Fruit fly (Drosophila melanogaster) whole organism, wandering third instar larva: ENCODE data around the gene NijA.

Experiments
- Abd-B ChIP-seq: fragments of >200 bp; optimal IDR thresholded peaks from 2 replicates; lab custom pipeline; 2017; ENCODE audit warnings: missing biosample characterization, missing genetic modification characterization
- CG32264 ChIP-seq: fragments of 200-800 bp; sonication (Bioruptor generic); optimal IDR thresholded peaks from 2 replicates; lab custom pipeline; 2016; ENCODE audit warnings: missing biosample characterization, missing genetic modification characterization
- CG9705 ChIP-seq: fragments of 200-800 bp; sonication (Bioruptor generic); optimal IDR thresholded peaks from 2 replicates; lab custom pipeline; 2018; ENCODE audit warnings: missing biosample characterization, mild to moderate bottlenecking, missing genetic modification characterization
- CrebA ChIP-seq: fragments of 200-800 bp; sonication (Bioruptor generic); optimal IDR thresholded peaks from 2 replicates; lab custom pipeline; 2016; ENCODE audit warnings: missing biosample characterization, mild to moderate bottlenecking, missing genetic modification characterization, borderline replicate concordance
- Dfd ChIP-seq: fragments of >200 bp; optimal IDR thresholded peaks from 2 replicates; lab custom pipeline; 2017; ENCODE audit warnings: missing biosample characterization, missing genetic modification characterization
- Dif ChIP-seq: fragments of 200-275, 200-300 bp; sonication (Bioruptor generic); optimal IDR thresholded peaks from 2 replicates; lab custom pipeline; 2018; ENCODE audit warnings: missing biosample characterization, missing genetic modification characterization; ENCODE audit not compliant: partially characterized antibody
- GATAd ChIP-seq: sonication (Bioruptor generic); optimal IDR thresholded peaks from 2 replicates; lab custom pipeline; 2016; ENCODE audit warnings: missing biosample characterization, missing genetic modification characterization
- HLH106 ChIP-seq: fragments of 200-800 bp; optimal IDR thresholded peaks from 3 replicates; lab custom pipeline; 2019; ENCODE audit warnings: missing biosample characterization, mild to moderate bottlenecking, missing genetic modification characterization, moderate library complexity
- Hnf4 ChIP-seq: fragments of 200-800 bp; sonication (Bioruptor generic); optimal IDR thresholded peaks from 2 replicates; lab custom pipeline; 2016; ENCODE audit warnings: missing biosample characterization, mild to moderate bottlenecking, missing genetic modification characterization
- Hr78 ChIP-seq: fragments of >200 bp; optimal IDR thresholded peaks from 2 replicates; lab custom pipeline; 2017; ENCODE audit warnings: missing biosample characterization, missing genetic modification characterization
- Hr83 ChIP-seq: fragments of 200-300 bp; sonication (Bioruptor generic); optimal IDR thresholded peaks from 2 replicates; lab custom pipeline; 2016; ENCODE audit warnings: missing biosample characterization, mild to moderate bottlenecking, missing genetic modification characterization, moderate library complexity; ENCODE audit not compliant: poor library complexity, severe bottlenecking
- Jra ChIP-seq: sonication (Bioruptor generic); optimal IDR thresholded peaks from 2 replicates; lab custom pipeline; 2016; ENCODE audit warnings: missing biosample characterization, missing genetic modification characterization
- Mio ChIP-seq: sonication (Bioruptor generic); optimal IDR thresholded peaks from 2 replicates; lab custom pipeline; 2016; ENCODE audit warnings: missing biosample characterization, missing genetic modification characterization
- Myc ChIP-seq: fragments of >200 bp; optimal IDR thresholded peaks from 2 replicates; lab custom pipeline; 2017
- N ChIP-seq: fragments of >200 bp; optimal IDR thresholded peaks from 2 replicates; lab custom pipeline; 2018; ENCODE audit warnings: missing biosample characterization, missing external identifiers, missing genetic modification characterization
- OdsH ChIP-seq: fragments of 200-800 bp; sonication (Bioruptor generic); optimal IDR thresholded peaks from 2 replicates; lab custom pipeline; 2016; ENCODE audit warnings: missing biosample characterization, mild to moderate bottlenecking, missing genetic modification characterization
- Rel ChIP-seq, 2 experiments: fragments of 200-800 bp; sonication (Bioruptor generic) in 1 of 2; optimal IDR thresholded peaks; 2 replicates in 1 of 2; 3 replicates in 1 of 2; lab custom pipeline; 2016 to 2019; ENCODE audit warnings: mild to moderate bottlenecking in 2 of 2, missing biosample characterization in 2 of 2, missing genetic modification characterization in 2 of 2, moderate library complexity in 1 of 2
- Sp1 ChIP-seq: fragments of 200-800 bp; sonication (Bioruptor generic); optimal IDR thresholded peaks from 3 replicates; lab custom pipeline; 2019; ENCODE audit warnings: missing biosample characterization, mild to moderate bottlenecking, missing genetic modification characterization, moderate library complexity
- Vsx2 ChIP-seq: fragments of 200-300, 225-300 bp; sonication (Bioruptor generic); optimal IDR thresholded peaks from 2 replicates; lab custom pipeline; 2018; ENCODE audit warnings: missing biosample characterization, missing genetic modification characterization; ENCODE audit not compliant: partially characterized antibody
- br ChIP-seq: fragments of 200-800 bp; sonication (Bioruptor generic); optimal IDR thresholded peaks from 2 replicates; lab custom pipeline; 2016; ENCODE audit warnings: missing biosample characterization, missing genetic modification characterization
- dl ChIP-seq, 2 experiments: fragments of 175-275, 200-275 bp in 1 of 2; fragments of 200-275 bp in 1 of 2; sonication (Bioruptor generic); optimal IDR thresholded peaks; lab custom pipeline; 2018; ENCODE audit warnings: mild to moderate bottlenecking in 2 of 2, missing biosample characterization in 2 of 2, missing genetic modification characterization in 2 of 2, moderate library complexity in 2 of 2; ENCODE audit not compliant: partially characterized antibody in 2 of 2, insufficient read depth in 1 of 2
- dmrt93B ChIP-seq: fragments of 200-800 bp; sonication (Bioruptor generic); optimal IDR thresholded peaks from 2 replicates; lab custom pipeline; 2018; ENCODE audit warnings: missing biosample characterization, mild to moderate bottlenecking, missing genetic modification characterization
- dsf ChIP-seq: sonication (Bioruptor generic); optimal IDR thresholded peaks from 2 replicates; lab custom pipeline; 2016; ENCODE audit warnings: missing biosample characterization, missing genetic modification characterization, borderline replicate concordance
- ey ChIP-seq: fragments of 200-800 bp; sonication (Bioruptor generic); optimal IDR thresholded peaks from 2 replicates; lab custom pipeline; 2016; ENCODE audit warnings: missing biosample characterization, missing genetic modification characterization
- foxo ChIP-seq, 2 experiments: fragments of 200-800 bp; sonication (Bioruptor generic); optimal IDR thresholded peaks; 2 replicates in 1 of 2; 3 replicates in 1 of 2; lab custom pipeline; 2016 to 2017; ENCODE audit warnings: missing biosample characterization in 2 of 2, missing genetic modification characterization in 2 of 2
- fru ChIP-seq: fragments of 200-800 bp; sonication (Bioruptor generic); optimal IDR thresholded peaks from 3 replicates; lab custom pipeline; 2016; ENCODE audit warnings: missing biosample characterization, mild to moderate bottlenecking, missing genetic modification characterization
- h ChIP-seq: fragments of 200-800 bp; sonication (Bioruptor generic); optimal IDR thresholded peaks from 3 replicates; lab custom pipeline; 2016; ENCODE audit warnings: missing biosample characterization, mild to moderate bottlenecking, missing genetic modification characterization
- jim ChIP-seq: fragments of 175-275, 200-325 bp; sonication (Bioruptor generic); optimal IDR thresholded peaks from 2 replicates; lab custom pipeline; 2016; ENCODE audit warnings: missing biosample characterization, mild to moderate bottlenecking, missing genetic modification characterization
- lola ChIP-seq: fragments of >200 bp; optimal IDR thresholded peaks from 2 replicates; lab custom pipeline; 2017; ENCODE audit warnings: missing biosample characterization, missing genetic modification characterization
- pan ChIP-seq: fragments of >200 bp; optimal IDR thresholded peaks from 2 replicates; lab custom pipeline; 2017
- psq ChIP-seq: fragments of 200-800 bp; sonication (Bioruptor generic); optimal IDR thresholded peaks from 3 replicates; lab custom pipeline; 2017; ENCODE audit warnings: missing biosample characterization, mild to moderate bottlenecking, missing genetic modification characterization, moderate library complexity
- rgr ChIP-seq: fragments of 200-800 bp; sonication (Bioruptor generic); optimal IDR thresholded peaks from 3 replicates; lab custom pipeline; 2016; ENCODE audit warnings: missing biosample characterization, mild to moderate bottlenecking, missing genetic modification characterization
- sage ChIP-seq: fragments of 200-800 bp; sonication (Bioruptor generic); optimal IDR thresholded peaks from 2 replicates; lab custom pipeline; 2016; ENCODE audit warnings: missing biosample characterization, mild to moderate bottlenecking, missing genetic modification characterization
- sv ChIP-seq: fragments of 200-800 bp; sonication (Bioruptor generic); optimal IDR thresholded peaks from 3 replicates; lab custom pipeline; 2016; ENCODE audit warnings: missing biosample characterization, missing genetic modification characterization
- tai ChIP-seq: sonication (Bioruptor generic); optimal IDR thresholded peaks from 2 replicates; lab custom pipeline; 2016; ENCODE audit warnings: missing biosample characterization, missing genetic modification characterization
- usp ChIP-seq: fragments of >200 bp; optimal IDR thresholded peaks from 2 replicates; lab custom pipeline; 2017; ENCODE audit warnings: missing biosample characterization, missing genetic modification characterization
- woc ChIP-seq: sonication (Bioruptor generic); optimal IDR thresholded peaks from 2 replicates; lab custom pipeline; 2016; ENCODE audit warnings: missing biosample characterization, mild to moderate bottlenecking, missing genetic modification characterization

NijA gene

DNA sequence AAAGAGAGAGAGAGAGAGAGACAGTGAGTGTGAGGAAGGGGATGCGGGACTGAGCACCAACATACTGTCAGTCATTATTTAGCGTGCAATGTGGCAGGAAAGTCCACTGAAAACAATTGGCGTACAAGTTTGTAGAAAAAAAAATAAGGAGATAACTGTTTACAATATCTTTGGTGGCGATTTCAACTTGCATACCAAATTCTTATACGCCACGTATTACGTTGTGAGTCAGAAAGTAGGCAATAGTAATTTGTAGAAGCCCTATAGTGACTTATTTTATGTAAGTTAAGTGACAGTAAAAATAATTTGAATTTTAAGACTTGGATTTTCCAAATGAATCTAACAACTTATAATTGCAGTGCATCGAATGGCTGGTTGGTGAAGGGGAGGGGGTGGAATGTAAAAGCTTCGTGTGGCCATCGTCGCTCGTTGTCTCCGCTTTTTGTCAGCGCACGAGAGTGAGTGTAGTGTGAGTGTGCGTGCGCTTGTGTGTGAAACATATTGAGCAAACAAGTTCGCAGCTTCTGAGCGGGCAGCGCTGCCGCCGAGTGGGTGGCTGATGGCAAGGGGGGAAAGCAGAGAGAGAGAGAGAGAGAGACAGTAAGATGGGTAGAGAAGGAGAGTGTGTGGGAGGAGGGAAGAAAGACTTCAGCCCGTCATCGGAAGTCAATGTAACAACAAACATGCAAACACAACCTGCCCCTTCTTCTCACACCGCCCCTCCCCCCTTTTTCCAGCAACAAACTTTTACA, 43.2 kb upstream of the NijA start (continued):
- TF ChIP-seq Sp1 (GFP tag; lab: Kevin White, UChicago): peak; percentile 92
- TF ChIP-seq usp (GFP tag; lab: Kevin White, UChicago): no peak
- peak; percentile 54 for TF ChIP-seq Vsx2
- TF ChIP-seq ey (GFP tag; lab: Kevin White, UChicago): peak; percentile 95
- peak in 1 of 2 experiments; percentile 50 for TF ChIP-seq dl (GFP tag; optimal IDR thresholded peaks at IDR 0.05; lab: Kevin White, UChicago; ENCODE audit: insufficient read depth in 1 of 2, partially characterized antibody in 2 of 2)
- TF ChIP-seq, all 38 proteins: peak for 29

DNA sequence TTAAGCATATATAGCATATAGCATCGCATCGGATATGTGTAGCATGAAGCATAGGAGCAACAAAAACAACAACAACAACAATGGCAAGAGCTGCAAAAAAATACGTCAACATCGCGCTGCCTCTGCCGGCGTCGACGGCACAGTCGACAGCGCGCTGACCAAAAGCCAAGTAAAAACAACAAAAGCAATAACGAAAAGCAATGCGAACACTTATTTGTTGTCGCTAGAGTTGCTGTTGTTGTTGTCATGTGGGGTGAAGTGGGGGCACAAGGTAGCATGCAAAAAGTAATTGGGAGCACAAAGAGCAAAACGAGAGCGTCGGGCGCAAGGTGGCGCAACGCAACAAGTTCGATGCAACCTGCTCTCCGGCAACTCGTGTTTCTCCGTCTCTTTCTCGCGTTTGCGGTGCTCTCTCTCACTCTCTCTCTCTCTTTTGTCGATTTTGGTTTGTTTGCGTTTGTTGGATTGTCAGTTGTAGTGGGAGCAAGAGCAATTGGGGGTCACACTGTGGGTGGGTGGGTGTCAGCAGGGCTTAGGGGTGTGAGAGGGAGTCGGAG, 42.5 kb upstream of the NijA start:
- TF ChIP-seq sv (no peak), rgr (no peak), foxo (GFP tag; optimal IDR thresholded peaks at IDR 0.05; lab: Kevin White, UChicago) (no peak), Jra (GFP tag; lab: Kevin White, UChicago) (no peak), pan (no peak), fru (GFP tag; lab: Kevin White, UChicago) (peak; percentile 39), psq (GFP tag; lab: Kevin White, UChicago) (no peak), woc (GFP tag; lab: Kevin White, UChicago) (no peak), N (GFP tag; lab: Kevin White, UChicago) (no peak), Sp1 (GFP tag; lab: Kevin White, UChicago) (no peak), Hr83 (GFP tag; lab: Kevin White, UChicago) (peak; percentile 27), GATAd (GFP tag; lab: Kevin White, UChicago) (no peak), Myc (lab: Kevin White, UChicago) (no peak), OdsH (GFP tag; lab: Kevin White, UChicago) (no peak), dl (GFP tag; optimal IDR thresholded peaks at IDR 0.05; lab: Kevin White, UChicago; ENCODE audit: insufficient read depth in 1 of 2, partially characterized antibody in 2 of 2) (peak; percentile 10 to 54), sage (no peak), Dif (GFP tag; lab: Kevin White, UChicago) (peak; percentile 45), Mio (GFP tag; lab: Kevin White, UChicago) (peak; percentile 18), Rel (GFP tag; optimal IDR thresholded peaks at IDR 0.05; lab: Kevin White, UChicago) (no peak), Rel (tag; optimal IDR thresholded peaks at IDR 0.05; lab: Kevin White, UChicago) (peak; percentile 9), Vsx2 (peak; percentile 73), Hnf4 (GFP tag; lab: Kevin White, UChicago) (peak; percentile 34), Hr78 (GFP tag; lab: Kevin White, UChicago) (no peak), dsf (GFP tag; lab: Kevin White, UChicago) (no peak), usp (GFP tag; lab: Kevin White, UChicago) (no peak), jim (GFP tag; lab: Kevin White, UChicago) (peak; percentile 48), CG9705 (GFP tag; lab: Kevin White, UChicago) (no peak), CrebA (GFP tag; lab: Kevin White, UChicago) (peak; percentile 79)

- no peak for TF ChIP-seq lola (GFP tag; lab: Kevin White, UChicago)
- peak; percentile 41 for TF ChIP-seq tai (GFP tag; lab: Kevin White, UChicago)
- TF ChIP-seq Dfd (GFP tag; lab: Kevin White, UChicago): no peak
- TF ChIP-seq N (GFP tag; lab: Kevin White, UChicago): no peak
- TF ChIP-seq br (GFP tag; lab: Kevin White, UChicago): peak; percentile 31
- TF ChIP-seq jim (GFP tag; lab: Kevin White, UChicago): peak; percentile 23
- TF ChIP-seq Jra (GFP tag; lab: Kevin White, UChicago): no peak
- no peak for TF ChIP-seq Mio (GFP tag; lab: Kevin White, UChicago)
- peak; percentile 87 for TF ChIP-seq Sp1 (GFP tag; lab: Kevin White, UChicago)
- TF ChIP-seq rgr: peak; percentile 10
- peak in 1 of 2 experiments; percentile 3 for TF ChIP-seq dl (GFP tag; optimal IDR thresholded peaks at IDR 0.05; lab: Kevin White, UChicago; ENCODE audit: insufficient read depth in 1 of 2, partially characterized antibody in 2 of 2)
- TF ChIP-seq fru (GFP tag; lab: Kevin White, UChicago): peak; percentile 45
- TF ChIP-seq sv: no peak
- no peak for TF ChIP-seq Myc (lab: Kevin White, UChicago)
- no peak for TF ChIP-seq ey (GFP tag; lab: Kevin White, UChicago)
- TF ChIP-seq Vsx2: no peak
- peak; percentile 20 for TF ChIP-seq CG32264 (GFP tag; lab: Kevin White, UChicago)
- TF ChIP-seq pan: no peak
- no peak for TF ChIP-seq Hnf4 (GFP tag; lab: Kevin White, UChicago)
- no peak for TF ChIP-seq Abd-B (GFP tag; lab: Kevin White, UChicago)
- peak; percentile 51 to 60 for TF ChIP-seq foxo (GFP tag; optimal IDR thresholded peaks at IDR 0.05; lab: Kevin White, UChicago)
- TF ChIP-seq usp (GFP tag; lab: Kevin White, UChicago): no peak
- no peak for TF ChIP-seq Rel (GFP tag; optimal IDR thresholded peaks at IDR 0.05; lab: Kevin White, UChicago)
- peak; percentile 45 for TF ChIP-seq Rel (tag; optimal IDR thresholded peaks at IDR 0.05; lab: Kevin White, UChicago)
- peak; percentile 28 for TF ChIP-seq h (GFP tag; lab: Kevin White, UChicago)
- TF ChIP-seq HLH106: peak; percentile 85
- TF ChIP-seq dmrt93B (GFP tag; lab: Kevin White, UChicago): peak; percentile 82
- no peak for TF ChIP-seq OdsH (GFP tag; lab: Kevin White, UChicago)
- no peak for TF ChIP-seq sage
- TF ChIP-seq Dif (GFP tag; lab: Kevin White, UChicago): no peak
- TF ChIP-seq Hr78 (GFP tag; lab: Kevin White, UChicago): no peak
- no peak for TF ChIP-seq CG9705 (GFP tag; lab: Kevin White, UChicago)
- no peak for TF ChIP-seq Hr83 (GFP tag; lab: Kevin White, UChicago)
Observed at dm6 chr3L:10738347-10739108, 41.9 kb upstream of the NijA start.
